Worm (Caenorhabditis elegans) whole organism, L4 larva: ENCODE results near the gene atg-10.

ENCODE experiments used
- F26F4.8 ChIP-seq: fragments of 200-800 bp; sonication (Bioruptor generic); conservative IDR thresholded peaks from 2 replicates; pipeline ENCODE4 v1.3.6; 2022; ENCODE audit warnings: missing genetic modification characterization, missing compliant biosample characterization
- F44E2.7 ChIP-seq: fragments of 200-800 bp; sonication (Bioruptor generic); IDR thresholded peaks from 2 replicates; pipeline ENCODE4 v2.1.2; 2022; ENCODE audit warnings: missing genetic modification characterization, missing compliant biosample characterization
- F49E8.2 ChIP-seq: sonication (generic microtip); optimal IDR thresholded peaks from 2 replicates; lab custom pipeline; 2016; ENCODE audit warnings: missing compliant biosample characterization, mild to moderate bottlenecking, missing genetic modification characterization, borderline replicate concordance
- R02D3.7 ChIP-seq: fragments of 150-350 bp; sonication (generic microtip); optimal IDR thresholded peaks from 3 replicates; lab custom pipeline; 2014; ENCODE audit warnings: missing biosample characterization, missing genetic modification characterization
- T20F7.1 ChIP-seq: fragments of 200-800 bp; sonication (Bioruptor generic); optimal IDR thresholded peaks from 2 replicates; lab custom pipeline; 2018; ENCODE audit warnings: mild to moderate bottlenecking, missing genetic modification characterization, missing compliant biosample characterization
- Y5F2A.4 ChIP-seq: fragments of 200-800 bp; sonication (Bioruptor generic); optimal IDR thresholded peaks from 2 replicates; lab custom pipeline; 2018; ENCODE audit warnings: mild to moderate bottlenecking, missing genetic modification characterization, missing compliant biosample characterization
- ZK546.5 ChIP-seq, 2 experiments: sonication (generic microtip); optimal IDR thresholded peaks; 2 replicates each; lab custom pipeline; 2017; ENCODE audit warnings: missing biosample characterization in 2 of 2, missing genetic modification characterization in 2 of 2
- aha-1 ChIP-seq: fragments of 150-350 bp; peaks from one replicate; lab custom pipeline; 2014; ENCODE audit warnings: missing biosample characterization, missing genetic modification characterization
- ama-1 ChIP-seq: fragments of 150-350 bp; optimal IDR thresholded peaks from 2 replicates; lab custom pipeline; 2014; ENCODE audit warnings: inconsistent platforms, mixed read lengths
- attf-4 ChIP-seq: sonication (generic microtip); optimal IDR thresholded peaks from 3 replicates; lab custom pipeline; 2017; ENCODE audit warnings: missing biosample characterization, missing genetic modification characterization
- ceh-20 ChIP-seq: fragments of 200-800 bp; sonication (Bioruptor generic); IDR thresholded peaks from 2 replicates; pipeline ENCODE4 v1.3.6; 2022; ENCODE audit warnings: missing genetic modification reagents, missing genetic modification characterization, missing compliant biosample characterization
- ceh-28 ChIP-seq: fragments of 150-350 bp; optimal IDR thresholded peaks from 2 replicates; lab custom pipeline; 2014; ENCODE audit warnings: missing biosample characterization, missing genetic modification reagents, missing genetic modification characterization
- ceh-82 ChIP-seq: sonication (generic microtip); optimal IDR thresholded peaks from 2 replicates; lab custom pipeline; 2017; ENCODE audit warnings: missing biosample characterization, missing genetic modification characterization
- daf-12 ChIP-seq: fragments of 150-350 bp; optimal IDR thresholded peaks from 2 replicates; lab custom pipeline; 2014; ENCODE audit warnings: missing biosample characterization, missing genetic modification reagents, missing genetic modification characterization
- duxl-1 ChIP-seq: sonication (generic microtip); optimal IDR thresholded peaks from 2 replicates; lab custom pipeline; 2016; ENCODE audit warnings: mild to moderate bottlenecking, missing genetic modification characterization, moderate library complexity, missing compliant biosample characterization; ENCODE audit not compliant: poor library complexity
- egl-43 ChIP-seq: fragments of 200-800 bp; sonication (Bioruptor generic); IDR thresholded peaks from 2 replicates; pipeline ENCODE4 v1.3.6; 2022; ENCODE audit warnings: missing genetic modification reagents, missing genetic modification characterization, missing compliant biosample characterization
- hlh-11 ChIP-seq: fragments of 200-800 bp; sonication (Bioruptor generic); optimal IDR thresholded peaks from 2 replicates; lab custom pipeline; 2018; ENCODE audit warnings: mild to moderate bottlenecking, missing genetic modification characterization, missing compliant biosample characterization
- jun-1 ChIP-seq: fragments of 150-350 bp; optimal IDR thresholded peaks from 2 replicates; lab custom pipeline; 2014; ENCODE audit warnings: missing biosample characterization, missing genetic modification reagents, missing genetic modification characterization
- lin-1 ChIP-seq: fragments of 200-800 bp; sonication (Bioruptor generic); IDR thresholded peaks from 2 replicates; pipeline ENCODE4 v1.3.6; 2022; ENCODE audit warnings: missing genetic modification reagents, missing genetic modification characterization, missing compliant biosample characterization
- lin-13 ChIP-seq: fragments of 150-350 bp; optimal IDR thresholded peaks from 2 replicates; lab custom pipeline; 2014; ENCODE audit warnings: missing biosample characterization, missing genetic modification reagents, missing genetic modification characterization
- lin-38 ChIP-seq: fragments of 200-800 bp; sonication (Bioruptor generic); IDR thresholded peaks from 2 replicates; pipeline ENCODE4 v1.3.6; 2022; ENCODE audit warnings: missing genetic modification reagents, missing genetic modification characterization, missing compliant biosample characterization
- lin-39 ChIP-seq: fragments of 150-350 bp; optimal IDR thresholded peaks from 2 replicates; lab custom pipeline; 2014; ENCODE audit warnings: missing biosample characterization, missing genetic modification reagents, missing genetic modification characterization
- lsy-2 ChIP-seq, 2 experiments: fragments of 150-350 bp in 1 of 2; sonication (generic microtip) in 1 of 2; optimal IDR thresholded peaks; 2 replicates each; lab custom pipeline; 2014 to 2017; ENCODE audit warnings: missing biosample characterization in 2 of 2, missing genetic modification characterization in 2 of 2
- mxl-3 ChIP-seq: fragments of 200-800 bp; sonication (Bioruptor generic); optimal IDR thresholded peaks from 2 replicates; lab custom pipeline; 2018; ENCODE audit warnings: mild to moderate bottlenecking, missing genetic modification characterization, missing compliant biosample characterization
- nhr-10 ChIP-seq: fragments of 150-350 bp; optimal IDR thresholded peaks from 2 replicates; lab custom pipeline; 2014; ENCODE audit warnings: missing biosample characterization, missing genetic modification characterization
- nhr-102 ChIP-seq: sonication (generic microtip); optimal IDR thresholded peaks from 2 replicates; lab custom pipeline; 2016; ENCODE audit warnings: mild to moderate bottlenecking, missing genetic modification characterization, moderate library complexity, missing compliant biosample characterization
- nhr-111 ChIP-seq: fragments of 200-800 bp; sonication (Bioruptor generic); optimal IDR thresholded peaks from 2 replicates; lab custom pipeline; 2018; ENCODE audit warnings: mild to moderate bottlenecking, missing genetic modification characterization, missing compliant biosample characterization
- nhr-237 ChIP-seq: sonication (generic microtip); optimal IDR thresholded peaks from 2 replicates; lab custom pipeline; 2017; ENCODE audit warnings: missing biosample characterization, missing genetic modification characterization
- nhr-28 ChIP-seq: fragments of 150-350 bp; optimal IDR thresholded peaks from 2 replicates; lab custom pipeline; 2014; ENCODE audit warnings: missing biosample characterization, missing genetic modification characterization
- nhr-41 ChIP-seq: fragments of 200-800 bp; sonication (Bioruptor generic); IDR thresholded peaks from 2 replicates; pipeline ENCODE4 v1.3.6; 2022; ENCODE audit warnings: missing genetic modification reagents, missing genetic modification characterization, missing compliant biosample characterization
- pha-4 ChIP-seq, 2 experiments: fragments of 150-350 bp in 1 of 2; fragments of 200-800 bp in 1 of 2; sonication (Bioruptor generic) in 1 of 2; IDR thresholded peaks in 1 of 2; optimal IDR thresholded peaks in 1 of 2; 2 replicates each; pipeline versions ENCODE4 v1.3.6 to Lab custom; 2014 to 2022; ENCODE audit warnings: missing genetic modification characterization in 2 of 2, missing genetic modification reagents in 2 of 2, missing biosample characterization in 1 of 2, missing compliant biosample characterization in 1 of 2
- php-3 ChIP-seq: fragments of 200-800 bp; sonication (Bioruptor generic); IDR thresholded peaks from 2 replicates; pipeline ENCODE4 v1.3.6; 2022; ENCODE audit warnings: missing genetic modification reagents, missing genetic modification characterization, missing compliant biosample characterization
- rbr-2 ChIP-seq: sonication (generic microtip); optimal IDR thresholded peaks from 2 replicates; lab custom pipeline; 2016; ENCODE audit warnings: missing genotype, missing genetic modification characterization, missing compliant biosample characterization
- snpc-4 ChIP-seq: fragments of 150-350 bp; optimal IDR thresholded peaks from 2 replicates; lab custom pipeline; 2014; ENCODE audit warnings: missing biosample characterization, missing genetic modification characterization
- tag-97 ChIP-seq: fragments of 200-800 bp; sonication (Bioruptor generic); IDR thresholded peaks from 2 replicates; pipeline ENCODE4 v1.3.6; 2022; ENCODE audit warnings: missing genetic modification characterization, missing compliant biosample characterization
- unc-62 ChIP-seq, 3 experiments: fragments of 150-350 bp in 1 of 3; sonication (generic microtip); optimal IDR thresholded peaks in 2 of 3; peaks in 1 of 3; 1 replicate in 1 of 3; 2 replicates in 2 of 3; lab custom pipeline; 2014 to 2017; ENCODE audit warnings: missing biosample characterization in 3 of 3, missing genetic modification characterization in 3 of 3, missing genetic modification reagents in 3 of 3, missing genotype in 1 of 3
- zfp-2 ChIP-seq: sonication (generic microtip); optimal IDR thresholded peaks from 2 replicates; lab custom pipeline; 2016; ENCODE audit warnings: mild to moderate bottlenecking, missing genetic modification characterization, missing compliant biosample characterization

Gene atg-10

ce11 chrII:8698828-8699227 lies 39.9 kb downstream of the atg-10 start, which contains the start of gene chdh-1:
Gene chdh-1, minus strand, starts transcription at chrII:8698928.
- TF ChIP-seq pha-4 (GFP tag; IDR thresholded peaks at IDR 0.05; lab: Robert Waterston, UW): no peak
- no peak for TF ChIP-seq pha-4 (tag; optimal IDR thresholded peaks at IDR 0.05; lab: Kevin White, UChicago)
- TF ChIP-seq ama-1 (lab: Kevin White, UChicago): peak; percentile 45
- TF ChIP-seq nhr-111: no peak
- TF ChIP-seq tag-97 (GFP tag; lab: Robert Waterston, UW): no peak
- no peak for TF ChIP-seq nhr-41 (GFP tag; lab: Robert Waterston, UW)
- no peak for TF ChIP-seq lin-39
- no peak for TF ChIP-seq jun-1 (tag; lab: Kevin White, UChicago)
- no peak for TF ChIP-seq F26F4.8 (GFP tag; lab: Robert Waterston, UW)
- no peak for TF ChIP-seq ceh-20 (GFP tag; lab: Robert Waterston, UW)
- TF ChIP-seq lin-1 (GFP tag; lab: Robert Waterston, UW): no peak
- peak in 1 of 2 experiments; percentile 31 for TF ChIP-seq unc-62 (GFP tag; optimal IDR thresholded peaks at IDR 0.05 in 1 of 2; lab: Kevin White, UChicago)
- no peak for TF ChIP-seq unc-62 (tag; optimal IDR thresholded peaks at IDR 0.05; lab: Kevin White, UChicago)
- no peak for TF ChIP-seq nhr-237 (tag; lab: Kevin White, UChicago)
- no peak for TF ChIP-seq daf-12 (tag; lab: Kevin White, UChicago)
- TF ChIP-seq nhr-102 (tag; lab: Kevin White, UChicago): no peak
- no peak for TF ChIP-seq aha-1 (tag; lab: Kevin White, UChicago)
- no peak for TF ChIP-seq nhr-28
- TF ChIP-seq mxl-3: no peak

- peak in 1 of 2 experiments; percentile 49 for TF ChIP-seq unc-62 (GFP tag; optimal IDR thresholded peaks at IDR 0.05 in 1 of 2; lab: Kevin White, UChicago)
- no peak for TF ChIP-seq unc-62 (tag; optimal IDR thresholded peaks at IDR 0.05; lab: Kevin White, UChicago)
- TF ChIP-seq ama-1 (lab: Kevin White, UChicago): no peak
- peak in 1 of 2 experiments; percentile 84 for TF ChIP-seq lsy-2 (tag; optimal IDR thresholded peaks at IDR 0.05; lab: Kevin White, UChicago)
Observed at ce11 chrII:8701059-8701458, 42.1 kb downstream of the atg-10 start.

ce11 chrII:8701619-8702350 lies 42.9 kb downstream of the atg-10 start, which contains the start of gene sphk-1:
Gene sphk-1, minus strand, starts transcription at chrII:8701669.
- TF ChIP-seq rbr-2 (tag; lab: Kevin White, UChicago): no peak
- TF ChIP-seq lin-38: no peak
- no peak for TF ChIP-seq mxl-3
- TF ChIP-seq egl-43: no peak
- no peak for TF ChIP-seq php-3 (GFP tag; lab: Robert Waterston, UW)

ce11 chrII:8703729-8704128 lies 44.8 kb downstream of the atg-10 start, which contains the start of gene ceh-7:
Gene ceh-7, minus strand, starts transcription at chrII:8703829.
- no peak for TF ChIP-seq nhr-10 (tag; lab: Kevin White, UChicago)
- no peak for TF ChIP-seq hlh-11 (tag; lab: Kevin White, UChicago)
- TF ChIP-seq aha-1 (tag; lab: Kevin White, UChicago): no peak
- no peak for TF ChIP-seq ceh-28 (tag; lab: Kevin White, UChicago)
- TF ChIP-seq Y5F2A.4: no peak
- no peak for TF ChIP-seq snpc-4 (tag; lab: Kevin White, UChicago)
- no peak for TF ChIP-seq duxl-1
- TF ChIP-seq ZK546.5 (tag; optimal IDR thresholded peaks at IDR 0.05; lab: Kevin White, UChicago): no peak
- no peak for TF ChIP-seq F44E2.7
- TF ChIP-seq F49E8.2 (tag; lab: Kevin White, UChicago): no peak
- no peak for TF ChIP-seq lin-13 (GFP tag; lab: Kevin White, UChicago)
- no peak for TF ChIP-seq nhr-102 (tag; lab: Kevin White, UChicago)
- no peak for TF ChIP-seq ceh-82 (tag; lab: Kevin White, UChicago)
- TF ChIP-seq T20F7.1 (GFP tag; lab: Kevin White, UChicago): no peak
- TF ChIP-seq attf-4 (tag; lab: Kevin White, UChicago): no peak
- TF ChIP-seq R02D3.7 (tag; lab: Kevin White, UChicago): no peak
- TF ChIP-seq zfp-2 (tag; lab: Kevin White, UChicago): no peak
